Fruit fly (Drosophila melanogaster): ENCODE data around the gene CG4462.

DNA sequence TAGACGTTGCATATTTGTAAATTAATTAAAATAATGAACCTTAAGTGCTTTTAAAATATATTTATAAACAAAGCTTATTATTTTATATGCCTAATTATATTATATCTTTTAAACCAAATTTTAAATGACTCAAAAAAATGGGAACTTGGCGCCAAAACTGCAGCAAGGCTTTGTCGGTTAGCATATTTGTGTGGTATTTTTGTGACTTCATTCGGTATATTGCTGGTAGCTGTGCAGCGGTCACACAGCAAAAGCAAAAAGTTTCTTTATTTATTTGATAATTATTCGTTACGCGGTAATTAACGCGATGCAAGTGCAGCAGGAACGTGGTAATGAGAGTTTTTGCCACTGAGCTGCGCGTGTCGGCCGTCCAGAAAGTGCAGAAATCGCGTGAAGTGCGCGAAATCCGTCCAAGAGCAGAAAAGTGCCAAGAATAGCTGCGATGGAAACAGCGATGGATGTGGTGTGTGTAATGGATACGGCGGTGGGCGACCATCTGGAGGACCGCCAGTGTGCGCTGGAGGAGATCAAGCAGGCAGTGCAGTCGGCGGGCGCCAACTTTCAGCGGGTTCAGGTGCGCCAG, 45.6 kb downstream of the CG4462 start, which contains the start of gene Ask1:
- TF ChIP-seq h (optimal IDR thresholded peaks at IDR 0.05) (no peak), ttk (optimal IDR thresholded peaks at IDR 0.05) (no peak), insv (optimal IDR thresholded peaks at IDR 0.05) (no peak), psq (optimal IDR thresholded peaks at IDR 0.05) (no peak), Myc (optimal IDR thresholded peaks at IDR 0.05) (no peak), Sin3A (optimal IDR thresholded peaks at IDR 0.05) (no peak)

All from Kc167 (cell line).